Fruit fly (Drosophila melanogaster) whole organism, embryonic: Measurements from ENCODE around the gene Cyp303a1.
A peak's percentile ranks its signal among the peaks of the same experiment; 100 is the strongest.

ENCODE experiments used
- CG14710 ChIP-seq: fragments of 200-800 bp; sonication (Bioruptor generic); optimal IDR thresholded peaks from 3 replicates; lab custom pipeline; 2019; ENCODE audit warnings: missing biosample characterization, mild to moderate bottlenecking, missing genetic modification characterization, moderate library complexity
- CG16779 ChIP-seq: fragments of 200-800 bp; sonication (Bioruptor generic); IDR thresholded peaks from 2 replicates; pipeline ENCODE4 v1.3.6; 2022; ENCODE audit warnings: missing biosample characterization, missing genetic modification characterization
- CG3163 ChIP-seq: fragments of 200-800 bp; sonication (Bioruptor generic); optimal IDR thresholded peaks from 3 replicates; lab custom pipeline; 2016; ENCODE audit warnings: missing biosample characterization, missing genetic modification characterization
- CG7745 ChIP-seq: fragments of 200-800 bp; sonication (Bioruptor generic); optimal IDR thresholded peaks from 2 replicates; lab custom pipeline; 2018; ENCODE audit warnings: missing biosample characterization, mild to moderate bottlenecking, missing genetic modification characterization, moderate library complexity
- Doc2 ChIP-seq: fragments of 200-800 bp; sonication (Bioruptor generic); IDR thresholded peaks from 2 replicates; pipeline ENCODE4 v1.3.6; 2022; ENCODE audit warnings: missing biosample characterization, missing genetic modification characterization
- NfI ChIP-seq: fragments of 200-800 bp; sonication (Bioruptor generic); optimal IDR thresholded peaks from 3 replicates; lab custom pipeline; 2018; ENCODE audit warnings: missing biosample characterization, mild to moderate bottlenecking, missing genetic modification characterization, moderate library complexity
- ap ChIP-seq: fragments of 200-800 bp; sonication (Bioruptor generic); IDR thresholded peaks from 2 replicates; pipeline ENCODE4 v1.3.6; 2022; ENCODE audit warnings: missing biosample characterization, missing genetic modification characterization
- nerfin-1 ChIP-seq: fragments of 200-800 bp; sonication (Bioruptor generic); optimal IDR thresholded peaks from 3 replicates; lab custom pipeline; 2019; ENCODE audit warnings: missing biosample characterization, mild to moderate bottlenecking, missing genetic modification characterization, moderate library complexity
- sd ChIP-seq: fragments of 200-800 bp; sonication (Bioruptor generic); optimal IDR thresholded peaks from 3 replicates; lab custom pipeline; 2018; ENCODE audit warnings: missing biosample characterization, mild to moderate bottlenecking, missing genetic modification characterization, moderate library complexity
- sens ChIP-seq: fragments of 200-800 bp; sonication (Bioruptor generic); peaks from one replicate; lab custom pipeline; 2016; ENCODE audit warnings: missing biosample characterization, missing genetic modification characterization

DNA sequence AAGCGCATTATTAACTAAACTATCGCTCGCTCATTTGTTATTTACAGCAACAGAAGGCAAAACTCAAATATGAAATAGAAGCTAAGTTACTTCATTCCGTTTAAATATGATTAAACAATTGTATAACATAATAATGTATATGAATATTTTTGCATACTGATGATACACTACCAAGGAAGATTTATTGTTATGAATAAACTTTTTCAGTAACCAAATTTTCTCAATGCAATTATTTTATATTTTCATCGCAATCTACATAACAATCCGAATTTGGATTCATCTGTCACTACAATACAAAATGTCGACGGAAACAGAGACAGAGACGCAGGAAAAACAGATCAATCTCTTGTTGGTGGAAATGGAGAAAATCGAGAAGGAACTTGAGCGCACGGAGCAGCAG lies 3.0 kb upstream of the Cyp303a1 start, which contains the start of gene CG17329:
- TF ChIP-seq CG16779 (GFP tag; lab: Robert Waterston, UW) (no peak), nerfin-1 (no peak), CG14710 (tag; lab: Kevin White, UChicago) (no peak), Doc2 (GFP tag; lab: Robert Waterston, UW) (no peak), sens (GFP tag; lab: Kevin White, UChicago) (peak; percentile 2), sd (tag; lab: Kevin White, UChicago) (no peak), CG3163 (GFP tag; lab: Kevin White, UChicago) (no peak), CG7745 (tag; lab: Kevin White, UChicago) (no peak), ap (GFP tag; lab: Robert Waterston, UW) (no peak), NfI (GFP tag; lab: Kevin White, UChicago) (no peak)
